Fruit fly (Drosophila melanogaster) whole organism, embryonic: ENCODE results near the gene Mfe2.

Experiments
- Atf-2 ChIP-seq: fragments of 200-800 bp; sonication (Bioruptor generic); optimal IDR thresholded peaks from 2 replicates; lab custom pipeline; 2016; ENCODE audit warnings: missing biosample characterization, missing genetic modification characterization
- Atf6 ChIP-seq: fragments of 200-800 bp; sonication (Bioruptor generic); IDR thresholded peaks from 2 replicates; pipeline ENCODE4 v1.3.6; 2022; ENCODE audit warnings: missing biosample characterization, missing genetic modification characterization
- CG10147 ChIP-seq: fragments of 200-800 bp; sonication (Bioruptor generic); optimal IDR thresholded peaks from 2 replicates; lab custom pipeline; 2019; ENCODE audit warnings: missing biosample characterization, mild to moderate bottlenecking, missing genetic modification characterization, moderate library complexity
- CG12236 ChIP-seq: fragments of 200-800 bp; sonication (Bioruptor generic); optimal IDR thresholded peaks from 2 replicates; lab custom pipeline; 2016; ENCODE audit warnings: missing biosample characterization, missing genetic modification characterization
- CG12391 ChIP-seq: fragments of 200-800 bp; sonication (Bioruptor generic); optimal IDR thresholded peaks from 3 replicates; lab custom pipeline; 2018; ENCODE audit warnings: missing biosample characterization, mild to moderate bottlenecking, missing genetic modification characterization, moderate library complexity
- CG14441 ChIP-seq: fragments of 200-800 bp; sonication (Bioruptor generic); IDR thresholded peaks from 2 replicates; pipeline ENCODE4 v1.3.6; 2022; ENCODE audit warnings: missing biosample characterization, missing genetic modification characterization
- CG1792 ChIP-seq: fragments of 200-800 bp; sonication (Bioruptor generic); optimal IDR thresholded peaks from 2 replicates; lab custom pipeline; 2016; ENCODE audit warnings: missing biosample characterization, missing genetic modification characterization
- CG18476 ChIP-seq: fragments of 200-800 bp; sonication (Bioruptor generic); optimal IDR thresholded peaks from 2 replicates; lab custom pipeline; 2016; ENCODE audit warnings: missing biosample characterization, mild to moderate bottlenecking, missing genetic modification characterization
- CG2129 ChIP-seq: fragments of 200-800 bp; sonication (Bioruptor generic); IDR thresholded peaks from 2 replicates; pipeline ENCODE4 v1.3.6; 2022; ENCODE audit warnings: missing biosample characterization, missing genetic modification characterization; ENCODE audit not compliant: partially characterized antibody
- CG30403 ChIP-seq: fragments of 200-800 bp; sonication (Bioruptor generic); optimal IDR thresholded peaks from 3 replicates; lab custom pipeline; 2016; ENCODE audit warnings: missing biosample characterization, missing genetic modification characterization
- CG42726 ChIP-seq: fragments of 200-800 bp; sonication (Bioruptor generic); IDR thresholded peaks from 2 replicates; pipeline ENCODE4 v1.3.6; 2022; ENCODE audit warnings: missing biosample characterization, missing genetic modification characterization; ENCODE audit not compliant: partially characterized antibody
- CG4617 ChIP-seq: fragments of 200-800 bp; sonication (Bioruptor generic); optimal IDR thresholded peaks from 3 replicates; lab custom pipeline; 2016; ENCODE audit warnings: missing biosample characterization, missing genetic modification characterization, borderline replicate concordance
- CG4730 ChIP-seq: fragments of 200-800 bp; sonication (Bioruptor generic); IDR thresholded peaks from 2 replicates; pipeline ENCODE4 v1.3.6; 2022; ENCODE audit warnings: missing biosample characterization, missing genetic modification characterization
- CG6175 ChIP-seq: fragments of 200-800 bp; sonication (Bioruptor generic); IDR thresholded peaks from 3 replicates; pipeline ENCODE4 v1.3.6; 2022; ENCODE audit warnings: missing biosample characterization, missing genetic modification characterization
- CG6791 ChIP-seq: fragments of 200-800 bp; sonication (Bioruptor generic); IDR thresholded peaks from 3 replicates; pipeline ENCODE4 v1.3.6; 2022; ENCODE audit warnings: missing biosample characterization, missing genetic modification characterization; ENCODE audit not compliant: partially characterized antibody
- CG8290 ChIP-seq, 3 experiments: fragments of 200-800 bp; sonication (Bioruptor generic); optimal IDR thresholded peaks; 2 replicates each; lab custom pipeline; 2016 to 2019; ENCODE audit warnings: missing biosample characterization in 3 of 3, missing genetic modification characterization in 3 of 3, mild to moderate bottlenecking in 2 of 3, moderate library complexity in 1 of 3
- CG9609 ChIP-seq: fragments of 200-800 bp; sonication (Bioruptor generic); optimal IDR thresholded peaks from 3 replicates; lab custom pipeline; 2016; ENCODE audit warnings: missing biosample characterization, missing genetic modification characterization
- CG9876 ChIP-seq: fragments of 200-800 bp; sonication (Bioruptor generic); optimal IDR thresholded peaks from 2 replicates; lab custom pipeline; 2016; ENCODE audit warnings: missing biosample characterization, missing genetic modification characterization
- Dbx ChIP-seq: fragments of 200-800 bp; sonication (Bioruptor generic); IDR thresholded peaks from 3 replicates; pipeline ENCODE4 v1.3.6; 2022; ENCODE audit warnings: missing biosample characterization, missing genetic modification characterization
- HmgD ChIP-seq: fragments of 200-800 bp; sonication (Bioruptor generic); optimal IDR thresholded peaks from 3 replicates; lab custom pipeline; 2016; ENCODE audit warnings: missing biosample characterization, missing genetic modification characterization
- Hsf ChIP-seq: fragments of 200-800 bp; sonication (Bioruptor generic); optimal IDR thresholded peaks from 3 replicates; lab custom pipeline; 2016; ENCODE audit warnings: missing biosample characterization, missing genetic modification characterization
- Mad ChIP-seq: fragments of 200-800 bp; sonication (Bioruptor generic); optimal IDR thresholded peaks from 2 replicates; lab custom pipeline; 2016; ENCODE audit warnings: missing biosample characterization, missing genetic modification characterization
- Meics ChIP-seq: fragments of 200-800 bp; sonication (Bioruptor generic); optimal IDR thresholded peaks from 2 replicates; lab custom pipeline; 2017; ENCODE audit warnings: missing biosample characterization, mild to moderate bottlenecking, missing genetic modification characterization
- NFAT ChIP-seq: fragments of 200-800 bp; sonication (Bioruptor generic); IDR thresholded peaks from 2 replicates; pipeline ENCODE4 v1.3.6; 2022; ENCODE audit warnings: missing biosample characterization, missing genetic modification characterization
- NK7.1 ChIP-seq: fragments of 200-800 bp; sonication (Bioruptor generic); optimal IDR thresholded peaks from 3 replicates; lab custom pipeline; 2016; ENCODE audit warnings: missing biosample characterization, missing genetic modification characterization
- Trl ChIP-seq, 3 experiments: fragments of >200 bp in 2 of 3; fragments of 200-800 bp in 1 of 3; sonication (Bioruptor generic) in 1 of 3; optimal IDR thresholded peaks; 2 replicates in 1 of 3; 3 replicates in 2 of 3; lab custom pipeline; 2016 to 2017; ENCODE audit warnings: missing biosample characterization in 1 of 3, missing genetic modification characterization in 1 of 3
- YL-1 ChIP-seq: fragments of 200-800 bp; sonication (Bioruptor generic); optimal IDR thresholded peaks from 3 replicates; lab custom pipeline; 2017; ENCODE audit warnings: missing biosample characterization, mild to moderate bottlenecking, missing genetic modification characterization
- cato ChIP-seq: fragments of 200-800 bp; sonication (Bioruptor generic); optimal IDR thresholded peaks from 2 replicates; lab custom pipeline; 2016; ENCODE audit warnings: missing biosample characterization, missing genetic modification characterization, borderline replicate concordance
- cg ChIP-seq: fragments of 200-800 bp; sonication (Bioruptor generic); optimal IDR thresholded peaks from 3 replicates; lab custom pipeline; 2019; ENCODE audit warnings: missing biosample characterization, mild to moderate bottlenecking, missing genetic modification characterization, moderate library complexity
- ci ChIP-seq: fragments of 200-800 bp; sonication (Bioruptor generic); IDR thresholded peaks from 3 replicates; pipeline ENCODE4 v1.3.6; 2022; ENCODE audit warnings: missing biosample characterization, missing genetic modification characterization
- disco-r ChIP-seq: fragments of 200-800 bp; sonication (Bioruptor generic); optimal IDR thresholded peaks from 2 replicates; lab custom pipeline; 2016; ENCODE audit warnings: missing biosample characterization, missing genetic modification characterization
- dysf ChIP-seq: fragments of 200-800 bp; sonication (Bioruptor generic); IDR thresholded peaks from 3 replicates; pipeline ENCODE4 v1.3.6; 2022; ENCODE audit warnings: missing biosample characterization, missing genetic modification characterization
- fu2 ChIP-seq: fragments of 200-800 bp; sonication (Bioruptor generic); optimal IDR thresholded peaks from 2 replicates; lab custom pipeline; 2016; ENCODE audit warnings: missing biosample characterization, missing genetic modification characterization
- gcm ChIP-seq: fragments of 200-800 bp; sonication (Bioruptor generic); optimal IDR thresholded peaks from 2 replicates; lab custom pipeline; 2019; ENCODE audit warnings: missing biosample characterization, mild to moderate bottlenecking, missing genetic modification characterization, moderate library complexity
- hkb ChIP-seq, 2 experiments: fragments of 200-800 bp in 1 of 2; fragments of >200 bp in 1 of 2; sonication (Bioruptor generic) in 1 of 2; IDR thresholded peaks in 1 of 2; optimal IDR thresholded peaks in 1 of 2; 2 replicates each; pipeline versions ENCODE4 v1.3.6 to Lab custom; 2017 to 2022; ENCODE audit warnings: missing biosample characterization in 1 of 2, missing genetic modification characterization in 1 of 2
- insv ChIP-seq, 2 experiments: fragments of 200-800 bp; sonication (Bioruptor generic); optimal IDR thresholded peaks; 3 replicates each; lab custom pipeline; 2016 to 2018; ENCODE audit warnings: missing biosample characterization in 2 of 2, missing genetic modification characterization in 2 of 2
- ken ChIP-seq: fragments of 200-800 bp; sonication (Bioruptor generic); IDR thresholded peaks from 3 replicates; pipeline ENCODE4 v1.3.6; 2022; ENCODE audit warnings: missing biosample characterization, missing genetic modification characterization
- klu ChIP-seq: fragments of 200-800 bp; sonication (Bioruptor generic); IDR thresholded peaks from 2 replicates; pipeline ENCODE4 v1.3.6; 2022; ENCODE audit warnings: missing biosample characterization, missing genetic modification characterization
- lilli ChIP-seq: fragments of 200-800 bp; sonication (Bioruptor generic); optimal IDR thresholded peaks from 3 replicates; lab custom pipeline; 2016; ENCODE audit warnings: missing biosample characterization, missing genetic modification characterization
- maf-S ChIP-seq: fragments of 200-800 bp; sonication (Bioruptor generic); optimal IDR thresholded peaks from 2 replicates; lab custom pipeline; 2016; ENCODE audit warnings: missing biosample characterization, missing genetic modification characterization
- mam ChIP-seq: fragments of 200-800 bp; sonication (Bioruptor generic); optimal IDR thresholded peaks from 3 replicates; lab custom pipeline; 2016; ENCODE audit warnings: missing biosample characterization, missing genetic modification characterization
- pb ChIP-seq: fragments of 200-800 bp; sonication (Bioruptor generic); optimal IDR thresholded peaks from 3 replicates; lab custom pipeline; 2016; ENCODE audit warnings: missing biosample characterization, missing genetic modification characterization
- peb ChIP-seq: fragments of 200-800 bp; sonication (Bioruptor generic); IDR thresholded peaks from 2 replicates; pipeline ENCODE4 v1.3.6; 2022; ENCODE audit warnings: missing biosample characterization, missing genetic modification characterization
- pros ChIP-seq: fragments of 200-800 bp; sonication (Bioruptor generic); optimal IDR thresholded peaks from 3 replicates; lab custom pipeline; 2019; ENCODE audit warnings: missing biosample characterization, mild to moderate bottlenecking, missing genetic modification characterization, moderate library complexity
- sd ChIP-seq: fragments of 200-800 bp; sonication (Bioruptor generic); optimal IDR thresholded peaks from 3 replicates; lab custom pipeline; 2018; ENCODE audit warnings: missing biosample characterization, mild to moderate bottlenecking, missing genetic modification characterization, moderate library complexity
- sr ChIP-seq: fragments of 200-800 bp; sonication (Bioruptor generic); IDR thresholded peaks from 3 replicates; pipeline ENCODE4 v1.3.6; 2022; ENCODE audit warnings: missing biosample characterization, missing genetic modification characterization
- ssp ChIP-seq: fragments of 200-800 bp; sonication (Bioruptor generic); IDR thresholded peaks from 2 replicates; pipeline ENCODE4 v1.3.6; 2022; ENCODE audit warnings: missing biosample characterization, missing genetic modification characterization
- stc ChIP-seq: fragments of 200-800 bp; sonication (Bioruptor generic); IDR thresholded peaks from 2 replicates; pipeline ENCODE4 v1.3.6; 2022; ENCODE audit warnings: missing biosample characterization, missing genetic modification characterization
- tna ChIP-seq: fragments of 200-800 bp; sonication (Bioruptor generic); IDR thresholded peaks from 2 replicates; pipeline ENCODE4 v1.3.6; 2022; ENCODE audit warnings: missing biosample characterization, missing genetic modification characterization; ENCODE audit not compliant: partially characterized antibody
- yki ChIP-seq: fragments of >200 bp; optimal IDR thresholded peaks from 3 replicates; lab custom pipeline; 2018

Gene Mfe2

dm6 chrX:16288492-16288964, 17.8 kb downstream of the Mfe2 start, which contains the start of the genes CG32576 and caz (continued):
- no peak for TF ChIP-seq pb (GFP tag; lab: Kevin White, UChicago)
- TF ChIP-seq Hsf = peak; percentile 4
- no peak for TF ChIP-seq yki (lab: Kevin White, UChicago)
- TF ChIP-seq sr (GFP tag; lab: Robert Waterston, UW) = no peak
- no peak for TF ChIP-seq disco-r
- TF ChIP-seq klu (GFP tag; lab: Robert Waterston, UW) = no peak
- TF ChIP-seq CG4617 (GFP tag; lab: Kevin White, UChicago) = peak; percentile 26
- no peak for TF ChIP-seq dysf (GFP tag; lab: Robert Waterston, UW)
- TF ChIP-seq Trl (optimal IDR thresholded peaks at IDR 0.05; lab: Kevin White, UChicago) = no peak
- TF ChIP-seq Trl (GFP tag; optimal IDR thresholded peaks at IDR 0.05; lab: Kevin White, UChicago) = peak; percentile 14
- peak; percentile 40 for TF ChIP-seq lilli (GFP tag; lab: Kevin White, UChicago)
- TF ChIP-seq CG6175 (GFP tag; lab: Robert Waterston, UW) = no peak
- TF ChIP-seq CG2129 (GFP tag; lab: Robert Waterston, UW) = peak; percentile 39; the same call in 1 of the 2 replicates
- TF ChIP-seq CG6791 (GFP tag; lab: Robert Waterston, UW) = no peak
- TF ChIP-seq hkb (optimal IDR thresholded peaks at IDR 0.05; lab: Kevin White, UChicago) = no peak
- no peak; the same call in 1 of the 2 replicates for TF ChIP-seq hkb (GFP tag; IDR thresholded peaks at IDR 0.05; lab: Robert Waterston, UW)
- no peak; the same call in 2 of the 3 replicates for TF ChIP-seq Dbx (GFP tag; lab: Robert Waterston, UW)
- no peak for TF ChIP-seq mam (GFP tag; lab: Kevin White, UChicago)
- 0 out of 3 replicates have a peak, but pooled peaks have one; percentile 34 for TF ChIP-seq ken (GFP tag; lab: Robert Waterston, UW)
- peak; percentile 61 for TF ChIP-seq CG12391 (tag; lab: Kevin White, UChicago)
- no peak for TF ChIP-seq Mad
- no peak for TF ChIP-seq tna
- TF ChIP-seq cato = no peak
- peak; percentile 81 for TF ChIP-seq sd (tag; lab: Kevin White, UChicago)
- peak; percentile 84 for TF ChIP-seq YL-1 (GFP tag; lab: Kevin White, UChicago)
- TF ChIP-seq CG10147 = peak; percentile 22
- TF ChIP-seq ssp (GFP tag; lab: Robert Waterston, UW) = no peak
- TF ChIP-seq Atf6 (GFP tag; lab: Robert Waterston, UW) = no peak
- no peak for TF ChIP-seq CG1792 (GFP tag; lab: Kevin White, UChicago)
- TF ChIP-seq CG9609 (GFP tag; lab: Kevin White, UChicago) = no peak
- no peak for TF ChIP-seq CG18476
- no peak for TF ChIP-seq pros (GFP tag; lab: Kevin White, UChicago)
- peak; percentile 33 for TF ChIP-seq Meics (GFP tag; lab: Kevin White, UChicago)
- TF ChIP-seq gcm (GFP tag; lab: Kevin White, UChicago) = no peak
- TF ChIP-seq stc (GFP tag; lab: Robert Waterston, UW) = no peak
- TF ChIP-seq CG42726 = no peak
- TF ChIP-seq CG9876 (GFP tag; lab: Kevin White, UChicago) = no peak
- no peak for TF ChIP-seq peb (GFP tag; lab: Robert Waterston, UW)
- TF ChIP-seq CG12236 (GFP tag; lab: Kevin White, UChicago) = no peak
- no peak for TF ChIP-seq insv (GFP tag; optimal IDR thresholded peaks at IDR 0.05; lab: Kevin White, UChicago)
- no peak for TF ChIP-seq NFAT
- TF ChIP-seq fu2 (GFP tag; lab: Kevin White, UChicago) = no peak
- TF ChIP-seq cg (GFP tag; lab: Kevin White, UChicago) = peak; percentile 54
- no peak for TF ChIP-seq CG14441 (GFP tag; lab: Robert Waterston, UW)
- TF ChIP-seq ci (GFP tag; lab: Robert Waterston, UW) = 0 out of 3 replicates have a peak, but pooled peaks have one; percentile 30
- TF ChIP-seq NK7.1 = no peak
- no peak for TF ChIP-seq HmgD (GFP tag; lab: Kevin White, UChicago)
- peak; percentile 56 for TF ChIP-seq CG30403 (GFP tag; lab: Kevin White, UChicago)
- TF ChIP-seq maf-S (GFP tag; lab: Kevin White, UChicago) = no peak
- no peak for TF ChIP-seq CG8290 (GFP tag; optimal IDR thresholded peaks at IDR 0.05; lab: Kevin White, UChicago)
- peak in 1 of 2 experiments; percentile 33 for TF ChIP-seq CG8290 (tag; optimal IDR thresholded peaks at IDR 0.05; lab: Kevin White, UChicago)
- TF ChIP-seq CG4730 (GFP tag; lab: Robert Waterston, UW) = no peak
- no peak for TF ChIP-seq Atf-2 (GFP tag; lab: Kevin White, UChicago)
